Fruit fly (Drosophila melanogaster): Measurements from ENCODE around the gene Iru.

Iru gene

DNA sequence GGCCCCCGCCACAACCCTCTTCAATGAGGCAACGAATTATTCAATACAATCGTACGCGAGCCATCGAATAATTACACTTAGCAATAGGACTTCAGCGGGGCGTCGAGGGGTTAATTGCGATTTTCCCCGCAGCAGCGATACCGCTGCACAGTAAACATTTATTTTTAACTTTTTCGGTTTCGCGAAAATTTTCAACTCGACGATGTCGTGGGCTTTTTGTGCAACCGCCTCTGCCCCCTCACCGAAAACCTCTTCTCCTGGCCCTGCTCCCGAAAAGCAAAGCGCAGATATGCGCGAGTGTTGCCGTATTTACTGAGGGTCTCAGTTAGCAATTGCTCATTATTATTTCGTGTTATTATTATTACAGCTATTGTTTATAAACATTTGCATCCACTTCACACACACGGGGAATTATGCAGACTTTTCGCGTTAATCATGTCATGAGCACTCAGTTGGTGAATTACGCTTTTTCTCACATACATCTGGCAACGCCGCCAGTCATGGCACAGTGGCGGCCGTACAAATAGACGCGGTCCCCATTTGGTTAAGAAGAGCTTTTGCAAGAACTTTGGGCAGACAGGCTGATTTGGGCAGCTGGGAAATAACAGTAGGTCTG, 7.6 kb downstream of the Iru start:
- peak; percentile 65 for TF ChIP-seq OdsH (GFP tag; optimal IDR thresholded peaks at IDR 0.05)
- peak; percentile 84 for TF ChIP-seq psq (GFP tag; optimal IDR thresholded peaks at IDR 0.05)
- peak; percentile 53 for TF ChIP-seq Jra (GFP tag; optimal IDR thresholded peaks at IDR 0.05)
- no peak for TF ChIP-seq Rel (GFP tag; optimal IDR thresholded peaks at IDR 0.05)
- peak; percentile 98 for TF ChIP-seq Rel (tag; optimal IDR thresholded peaks at IDR 0.05)
- peak; percentile 81 for TF ChIP-seq h (GFP tag; optimal IDR thresholded peaks at IDR 0.05)
- peak; percentile 39 for TF ChIP-seq CG32264 (GFP tag; optimal IDR thresholded peaks at IDR 0.05)
- TF ChIP-seq Hr83 (GFP tag; optimal IDR thresholded peaks at IDR 0.05; ENCODE audit: poor library complexity, severe bottlenecking) = peak; percentile 14
- no peak for TF ChIP-seq Dfd (GFP tag; optimal IDR thresholded peaks at IDR 0.05)
- TF ChIP-seq fru (GFP tag; optimal IDR thresholded peaks at IDR 0.05) = peak; percentile 74
- TF ChIP-seq sv (GFP tag; optimal IDR thresholded peaks at IDR 0.05) = no peak
- TF ChIP-seq rgr (GFP tag; optimal IDR thresholded peaks at IDR 0.05) = peak; percentile 59
- no peak for TF ChIP-seq dmrt93B (GFP tag; optimal IDR thresholded peaks at IDR 0.05)
- TF ChIP-seq ey (GFP tag; optimal IDR thresholded peaks at IDR 0.05) = peak; percentile 82
- peak; percentile 25 for TF ChIP-seq CG9705 (GFP tag; optimal IDR thresholded peaks at IDR 0.05)
- TF ChIP-seq GATAd (GFP tag; optimal IDR thresholded peaks at IDR 0.05) = no peak
- peak; percentile 65 for TF ChIP-seq Sp1 (GFP tag; optimal IDR thresholded peaks at IDR 0.05)
- peak; percentile 31 to 78 for TF ChIP-seq foxo (GFP tag; optimal IDR thresholded peaks at IDR 0.05)
- TF ChIP-seq HLH106 (tag; optimal IDR thresholded peaks at IDR 0.05) = peak; percentile 63
- no peak for TF ChIP-seq Myc (optimal IDR thresholded peaks at IDR 0.05)
- TF ChIP-seq Hnf4 (GFP tag; optimal IDR thresholded peaks at IDR 0.05) = no peak

dm6 chr3R:9014859-9015466, 8.7 kb downstream of the Iru start, which contains the start of the genes Kcmf1, Sf3b5 and CG11986:
Gene Kcmf1 (minus strand): TSS chr3R:9014909.
Gene Sf3b5 (minus strand): TSS chr3R:9015341.
Gene CG11986 (plus strand): TSS chr3R:9015446.
- TF ChIP-seq dl (GFP tag; optimal IDR thresholded peaks at IDR 0.05; ENCODE audit: insufficient read depth in 1 of 2, partially characterized antibody in 2 of 2) (no peak), br (GFP tag; optimal IDR thresholded peaks at IDR 0.05) (no peak), fru (GFP tag; optimal IDR thresholded peaks at IDR 0.05) (peak; percentile 80), Hr78 (GFP tag; optimal IDR thresholded peaks at IDR 0.05) (no peak), psq (GFP tag; optimal IDR thresholded peaks at IDR 0.05) (no peak), Myc (optimal IDR thresholded peaks at IDR 0.05) (peak; percentile 56), woc (GFP tag; optimal IDR thresholded peaks at IDR 0.05) (no peak), tai (GFP tag; optimal IDR thresholded peaks at IDR 0.05) (no peak), Dfd (GFP tag; optimal IDR thresholded peaks at IDR 0.05) (no peak)

DNA sequence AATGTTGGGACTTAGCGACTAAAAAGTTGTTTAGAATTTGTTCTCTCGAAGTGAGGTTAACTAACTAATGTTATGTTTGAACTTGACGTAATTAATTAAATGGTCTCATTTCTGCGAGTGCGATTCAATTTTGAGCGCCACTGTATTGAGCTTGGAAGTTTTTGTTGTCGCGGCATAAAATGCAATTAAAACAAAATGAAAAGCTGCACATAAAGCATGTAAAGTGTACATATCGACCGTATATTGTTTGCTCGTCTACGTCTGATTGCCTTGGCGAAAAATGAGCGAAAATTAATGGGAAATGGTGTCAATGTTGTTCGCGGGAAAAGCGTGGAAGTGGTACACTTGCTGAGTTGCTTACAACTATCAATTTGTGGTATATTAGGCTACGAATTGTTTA, 10.6 kb downstream of the Iru start:
- TF ChIP-seq Dif (GFP tag; optimal IDR thresholded peaks at IDR 0.05; ENCODE audit: partially characterized antibody) = no peak
- TF ChIP-seq Hr83 (GFP tag; optimal IDR thresholded peaks at IDR 0.05; ENCODE audit: poor library complexity, severe bottlenecking) = no peak
- TF ChIP-seq Mio (GFP tag; optimal IDR thresholded peaks at IDR 0.05) = no peak
- no peak for TF ChIP-seq usp (GFP tag; optimal IDR thresholded peaks at IDR 0.05)
- TF ChIP-seq sage (GFP tag; optimal IDR thresholded peaks at IDR 0.05) = no peak
- no peak for TF ChIP-seq GATAd (GFP tag; optimal IDR thresholded peaks at IDR 0.05)
- TF ChIP-seq rgr (GFP tag; optimal IDR thresholded peaks at IDR 0.05) = no peak
- no peak for TF ChIP-seq fru (GFP tag; optimal IDR thresholded peaks at IDR 0.05)
- no peak for TF ChIP-seq Rel (GFP tag; optimal IDR thresholded peaks at IDR 0.05)
- TF ChIP-seq Rel (tag; optimal IDR thresholded peaks at IDR 0.05) = no peak
- TF ChIP-seq br (GFP tag; optimal IDR thresholded peaks at IDR 0.05) = no peak
- no peak for TF ChIP-seq sv (GFP tag; optimal IDR thresholded peaks at IDR 0.05)
- no peak for TF ChIP-seq brk (GFP tag; optimal IDR thresholded peaks at IDR 0.05)
- no peak for TF ChIP-seq CrebA (GFP tag; optimal IDR thresholded peaks at IDR 0.05; ENCODE audit: borderline replicate concordance)
- TF ChIP-seq woc (GFP tag; optimal IDR thresholded peaks at IDR 0.05) = no peak
- no peak for TF ChIP-seq N (GFP tag; optimal IDR thresholded peaks at IDR 0.05)

- TF ChIP-seq OdsH (GFP tag; optimal IDR thresholded peaks at IDR 0.05) = no peak
- TF ChIP-seq fru (GFP tag; optimal IDR thresholded peaks at IDR 0.05) = peak; percentile 76
- no peak for TF ChIP-seq Jra (GFP tag; optimal IDR thresholded peaks at IDR 0.05)
- TF ChIP-seq Dif (GFP tag; optimal IDR thresholded peaks at IDR 0.05; ENCODE audit: partially characterized antibody) = peak; percentile 7
- no peak for TF ChIP-seq Rel (GFP tag; optimal IDR thresholded peaks at IDR 0.05)
- TF ChIP-seq Rel (tag; optimal IDR thresholded peaks at IDR 0.05) = peak; percentile 57
- TF ChIP-seq tai (GFP tag; optimal IDR thresholded peaks at IDR 0.05) = no peak
Measured at dm6 chr3R:9019689-9020138, 13.5 kb downstream of the Iru start, which contains the start of gene tgo. Gene tgo (minus strand): TSS chr3R:9020022.

All from whole organism, wandering third instar larva.